Fruit fly (Drosophila melanogaster): ENCODE data around the gene Fbp1.

Fbp1 gene

dm6 chr3L:14112899-14113430 is 15.1 kb upstream of the Fbp1 start:
- no peak for TF ChIP-seq Pif1A (GFP tag; optimal IDR thresholded peaks at IDR 0.05)
- TF ChIP-seq CG14655 (GFP tag; optimal IDR thresholded peaks at IDR 0.05): no peak
- no peak for TF ChIP-seq CG15710 (tag; optimal IDR thresholded peaks at IDR 0.05)
- no peak for TF ChIP-seq Ets98B (GFP tag; IDR thresholded peaks at IDR 0.05)
- no peak for TF ChIP-seq Snoo (tag; optimal IDR thresholded peaks at IDR 0.05)
- TF ChIP-seq CG10348 (GFP tag; IDR thresholded peaks at IDR 0.05): no peak
- TF ChIP-seq CG34367 (tag; optimal IDR thresholded peaks at IDR 0.05): no peak
- no peak for TF ChIP-seq CG32121 (GFP tag; IDR thresholded peaks at IDR 0.05)
- TF ChIP-seq fd96Ca (GFP tag; IDR thresholded peaks at IDR 0.05): no peak
- TF ChIP-seq CG8301 (tag; optimal IDR thresholded peaks at IDR 0.05): no peak
- TF ChIP-seq CG4496 (GFP tag; IDR thresholded peaks at IDR 0.05): no peak
- no peak for TF ChIP-seq CG17806 (tag; optimal IDR thresholded peaks at IDR 0.05)
- no peak for TF ChIP-seq CG12605 (GFP tag; IDR thresholded peaks at IDR 0.05)
- TF ChIP-seq D1 (tag; optimal IDR thresholded peaks at IDR 0.05): no peak
- TF ChIP-seq CG8159 (tag; optimal IDR thresholded peaks at IDR 0.05): no peak
- TF ChIP-seq CG9948 (tag; optimal IDR thresholded peaks at IDR 0.05): no peak
- TF ChIP-seq rn (GFP tag; IDR thresholded peaks at IDR 0.05): no peak

dm6 chr3L:14111411-14111810 is 13.6 kb upstream of the Fbp1 start:
- TF ChIP-seq D1 (tag; optimal IDR thresholded peaks at IDR 0.05): peak; percentile 89
- TF ChIP-seq CG8159 (tag; optimal IDR thresholded peaks at IDR 0.05): peak; percentile 11
- TF ChIP-seq CG10348 (GFP tag; IDR thresholded peaks at IDR 0.05): 0 out of 2 replicates have a peak, but pooled peaks have one; percentile 13
- no peak for TF ChIP-seq CG9948 (tag; optimal IDR thresholded peaks at IDR 0.05)
- peak; percentile 50 for TF ChIP-seq Snoo (tag; optimal IDR thresholded peaks at IDR 0.05)
- 0 out of 2 replicates have a peak, but pooled peaks have one; percentile 36 for TF ChIP-seq rn (GFP tag; IDR thresholded peaks at IDR 0.05)

- TF ChIP-seq CG8301 (tag; optimal IDR thresholded peaks at IDR 0.05): no peak
- no peak for TF ChIP-seq Pif1B (GFP tag; optimal IDR thresholded peaks at IDR 0.05)
- TF ChIP-seq CG10348 (GFP tag; IDR thresholded peaks at IDR 0.05): no peak
- no peak for TF ChIP-seq CG17806 (tag; optimal IDR thresholded peaks at IDR 0.05)
- no peak for TF ChIP-seq CG15710 (tag; optimal IDR thresholded peaks at IDR 0.05)
- TF ChIP-seq Ets98B (GFP tag; IDR thresholded peaks at IDR 0.05): no peak
- no peak for TF ChIP-seq D1 (tag; optimal IDR thresholded peaks at IDR 0.05)
Observed at dm6 chr3L:14109831-14110230, 12.0 kb upstream of the Fbp1 start.

dm6 chr3L:14108068-14108520 is 10.2 kb upstream of the Fbp1 start, which contains the start of gene Sox21a:
Gene Sox21a, minus strand, starts transcription at chr3L:14108118.
- no peak for TF ChIP-seq fd96Ca (GFP tag; IDR thresholded peaks at IDR 0.05)

dm6 chr3L:14104988-14105387 is 7.1 kb upstream of the Fbp1 start:
- TF ChIP-seq gl (tag; optimal IDR thresholded peaks at IDR 0.05) (no peak), Ets98B (GFP tag; IDR thresholded peaks at IDR 0.05) (no peak), rn (GFP tag; IDR thresholded peaks at IDR 0.05) (no peak), CG10348 (GFP tag; IDR thresholded peaks at IDR 0.05) (no peak), Snoo (tag; optimal IDR thresholded peaks at IDR 0.05) (no peak), Pif1A (GFP tag; optimal IDR thresholded peaks at IDR 0.05) (no peak)

dm6 chr3L:14101421-14102130 is 3.7 kb upstream of the Fbp1 start:
- TF ChIP-seq Pif1A (GFP tag; optimal IDR thresholded peaks at IDR 0.05) (no peak), CG4496 (GFP tag; IDR thresholded peaks at IDR 0.05) (no peak), D1 (tag; optimal IDR thresholded peaks at IDR 0.05) (no peak), CG34367 (tag; optimal IDR thresholded peaks at IDR 0.05) (no peak), CG10348 (GFP tag; IDR thresholded peaks at IDR 0.05) (no peak), CG14655 (GFP tag; optimal IDR thresholded peaks at IDR 0.05) (no peak), CG15710 (tag; optimal IDR thresholded peaks at IDR 0.05) (no peak), CG9948 (tag; optimal IDR thresholded peaks at IDR 0.05) (no peak), CG32121 (GFP tag; IDR thresholded peaks at IDR 0.05) (no peak), rn (GFP tag; IDR thresholded peaks at IDR 0.05) (no peak), CG13204 (GFP tag; optimal IDR thresholded peaks at IDR 0.05) (no peak), CG17806 (tag; optimal IDR thresholded peaks at IDR 0.05) (no peak), CG8301 (tag; optimal IDR thresholded peaks at IDR 0.05) (no peak), gl (tag; optimal IDR thresholded peaks at IDR 0.05) (no peak)

dm6 chr3L:14100058-14100457 is 2.2 kb upstream of the Fbp1 start:
- TF ChIP-seq CG13204 (GFP tag; optimal IDR thresholded peaks at IDR 0.05): no peak
- no peak for TF ChIP-seq rn (GFP tag; IDR thresholded peaks at IDR 0.05)
- TF ChIP-seq Pif1A (GFP tag; optimal IDR thresholded peaks at IDR 0.05): no peak
- TF ChIP-seq gl (tag; optimal IDR thresholded peaks at IDR 0.05): no peak
- no peak for TF ChIP-seq fd96Ca (GFP tag; IDR thresholded peaks at IDR 0.05)
- no peak for TF ChIP-seq CG12605 (GFP tag; IDR thresholded peaks at IDR 0.05)
- TF ChIP-seq CG34367 (tag; optimal IDR thresholded peaks at IDR 0.05): no peak
- TF ChIP-seq CG10348 (GFP tag; IDR thresholded peaks at IDR 0.05): no peak
- no peak for TF ChIP-seq CG4496 (GFP tag; IDR thresholded peaks at IDR 0.05)
- no peak for TF ChIP-seq EcR (GFP tag; optimal IDR thresholded peaks at IDR 0.05)
- TF ChIP-seq CG32121 (GFP tag; IDR thresholded peaks at IDR 0.05): no peak
- TF ChIP-seq CG9948 (tag; optimal IDR thresholded peaks at IDR 0.05): no peak
- no peak for TF ChIP-seq CG14655 (GFP tag; optimal IDR thresholded peaks at IDR 0.05)
- TF ChIP-seq D1 (tag; optimal IDR thresholded peaks at IDR 0.05): no peak

Data from whole organism, pupa.